Worm (Caenorhabditis elegans): Measurements from ENCODE around the gene F14H3.6.

DNA sequence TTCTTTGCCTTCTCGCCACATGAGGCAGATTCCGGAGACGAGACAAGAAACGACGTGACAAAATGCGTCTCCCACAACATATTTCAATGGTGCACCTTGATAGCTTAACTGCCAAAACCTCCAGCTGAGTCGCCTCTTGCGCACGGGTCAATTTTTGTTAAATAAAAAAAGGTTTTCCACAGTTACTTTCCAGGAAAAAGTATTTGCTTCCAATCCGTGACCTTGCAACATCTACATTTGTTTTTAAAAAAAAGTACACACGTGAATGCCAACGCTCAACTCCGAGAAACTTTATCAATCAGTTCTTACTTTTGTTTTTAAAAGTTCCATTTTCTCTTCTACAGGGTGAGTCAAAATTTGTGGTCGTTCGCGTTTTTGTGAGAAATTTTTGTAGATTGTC lies 35.6 kb upstream of the F14H3.6 start, which contains the start of gene F22B8.7:
- no peak for TF ChIP-seq lsy-2 (tag; optimal IDR thresholded peaks at IDR 0.05)
- no peak for TF ChIP-seq pha-4 (tag; optimal IDR thresholded peaks at IDR 0.05)
- no peak for TF ChIP-seq blmp-1 (tag; optimal IDR thresholded peaks at IDR 0.05)
- no peak for TF ChIP-seq lin-13 (tag; optimal IDR thresholded peaks at IDR 0.05)
- TF ChIP-seq unc-39 (tag; optimal IDR thresholded peaks at IDR 0.05): no peak
- TF ChIP-seq nhr-76 (tag; optimal IDR thresholded peaks at IDR 0.05): no peak
- TF ChIP-seq ztf-11 (tag; optimal IDR thresholded peaks at IDR 0.05): no peak
